Fruit fly (Drosophila melanogaster) whole organism, embryonic: ENCODE measurements around the gene CG13110.

ENCODE experiments used
- Antp ChIP-seq: fragments of 200-800 bp; sonication (Bioruptor generic); optimal IDR thresholded peaks from 3 replicates; lab custom pipeline; 2016; ENCODE audit warnings: missing biosample characterization, missing genetic modification characterization
- Asciz ChIP-seq: fragments of 200-800 bp; sonication (Bioruptor generic); optimal IDR thresholded peaks from 2 replicates; lab custom pipeline; 2017; ENCODE audit warnings: missing biosample characterization, mild to moderate bottlenecking, missing genetic modification characterization, missing genetic modification reagents
- Atf-2 ChIP-seq: fragments of 200-800 bp; sonication (Bioruptor generic); optimal IDR thresholded peaks from 2 replicates; lab custom pipeline; 2016; ENCODE audit warnings: missing biosample characterization, missing genetic modification characterization
- BtbVII ChIP-seq: fragments of 200-800 bp; sonication (Bioruptor generic); optimal IDR thresholded peaks from 3 replicates; lab custom pipeline; 2017; ENCODE audit warnings: missing biosample characterization, mild to moderate bottlenecking, missing genetic modification characterization
- CG10462 ChIP-seq: fragments of 200-800 bp; sonication (Bioruptor generic); optimal IDR thresholded peaks from 2 replicates; lab custom pipeline; 2016; ENCODE audit warnings: missing biosample characterization, missing genetic modification characterization
- CG11093 ChIP-seq: fragments of 200-800 bp; sonication (Bioruptor generic); IDR thresholded peaks from 3 replicates; pipeline ENCODE4 v1.3.6; 2022; ENCODE audit warnings: missing biosample characterization, missing genetic modification characterization
- CG11247 ChIP-seq: fragments of 200-800 bp; sonication (Bioruptor generic); IDR thresholded peaks from 2 replicates; pipeline ENCODE4 v1.3.6; 2022; ENCODE audit warnings: missing biosample characterization, missing genetic modification characterization
- CG12391 ChIP-seq: fragments of 200-800 bp; sonication (Bioruptor generic); optimal IDR thresholded peaks from 3 replicates; lab custom pipeline; 2018; ENCODE audit warnings: missing biosample characterization, mild to moderate bottlenecking, missing genetic modification characterization, moderate library complexity
- CG12942 ChIP-seq: fragments of 200-800 bp; sonication (Bioruptor generic); optimal IDR thresholded peaks from 3 replicates; lab custom pipeline; 2016; ENCODE audit warnings: missing biosample characterization, missing genetic modification characterization
- CG13424 ChIP-seq: fragments of 200-800 bp; sonication (Bioruptor generic); optimal IDR thresholded peaks from 2 replicates; lab custom pipeline; 2019; ENCODE audit warnings: missing biosample characterization, mild to moderate bottlenecking, missing genetic modification characterization, moderate library complexity
- CG13894 ChIP-seq: fragments of 200-800 bp; sonication (Bioruptor generic); optimal IDR thresholded peaks from 3 replicates; lab custom pipeline; 2018; ENCODE audit warnings: missing biosample characterization, mild to moderate bottlenecking, missing genetic modification characterization, moderate library complexity
- CG14710 ChIP-seq: fragments of 200-800 bp; sonication (Bioruptor generic); optimal IDR thresholded peaks from 3 replicates; lab custom pipeline; 2019; ENCODE audit warnings: missing biosample characterization, mild to moderate bottlenecking, missing genetic modification characterization, moderate library complexity
- CG1529 ChIP-seq: fragments of 200-800 bp; sonication (Bioruptor generic); optimal IDR thresholded peaks from 3 replicates; lab custom pipeline; 2018; ENCODE audit warnings: missing biosample characterization, missing genetic modification characterization
- CG17186 ChIP-seq: fragments of 200-800 bp; sonication (Bioruptor generic); optimal IDR thresholded peaks from 3 replicates; lab custom pipeline; 2017; ENCODE audit warnings: missing biosample characterization, missing genetic modification reagents, missing genetic modification characterization
- CG18476 ChIP-seq: fragments of 200-800 bp; sonication (Bioruptor generic); optimal IDR thresholded peaks from 2 replicates; lab custom pipeline; 2016; ENCODE audit warnings: missing biosample characterization, mild to moderate bottlenecking, missing genetic modification characterization
- CG2712 ChIP-seq: fragments of 200-800 bp; optimal IDR thresholded peaks from 3 replicates; lab custom pipeline; 2019; ENCODE audit warnings: missing biosample characterization, mild to moderate bottlenecking, missing genetic modification characterization, moderate library complexity
- CG2875 ChIP-seq: fragments of 200-800 bp; sonication (Bioruptor generic); optimal IDR thresholded peaks from 2 replicates; lab custom pipeline; 2017; ENCODE audit warnings: missing biosample characterization, mild to moderate bottlenecking, missing genetic modification characterization, missing genetic modification reagents
- CG30431 ChIP-seq: fragments of 200-800 bp; sonication (Bioruptor generic); optimal IDR thresholded peaks from 2 replicates; lab custom pipeline; 2017; ENCODE audit warnings: missing biosample characterization, missing genetic modification characterization
- CG31365 ChIP-seq: fragments of 200-800 bp; sonication (Bioruptor generic); optimal IDR thresholded peaks from 2 replicates; lab custom pipeline; 2018; ENCODE audit warnings: missing biosample characterization, mild to moderate bottlenecking, missing genetic modification characterization
- CG4404 ChIP-seq: fragments of 200-800 bp; sonication (Bioruptor generic); IDR thresholded peaks from 2 replicates; pipeline ENCODE4 v1.3.6; 2022; ENCODE audit warnings: missing biosample characterization, missing genetic modification characterization
- CG4424 ChIP-seq: fragments of 200-800 bp; sonication (Bioruptor generic); optimal IDR thresholded peaks from 3 replicates; lab custom pipeline; 2016; ENCODE audit warnings: missing biosample characterization, missing genetic modification characterization
- CG4730 ChIP-seq: fragments of 200-800 bp; sonication (Bioruptor generic); IDR thresholded peaks from 2 replicates; pipeline ENCODE4 v1.3.6; 2022; ENCODE audit warnings: missing biosample characterization, missing genetic modification characterization
- CG8290 ChIP-seq, 3 experiments: fragments of 200-800 bp; sonication (Bioruptor generic); optimal IDR thresholded peaks; 2 replicates each; lab custom pipeline; 2016 to 2019; ENCODE audit warnings: missing biosample characterization in 3 of 3, missing genetic modification characterization in 3 of 3, mild to moderate bottlenecking in 2 of 3, moderate library complexity in 1 of 3
- Dip3 ChIP-seq: fragments of 200-800 bp; sonication (Bioruptor generic); optimal IDR thresholded peaks from 3 replicates; lab custom pipeline; 2016; ENCODE audit warnings: missing biosample characterization, missing genetic modification characterization
- E2f2 ChIP-seq: fragments of 200-800 bp; sonication (Bioruptor generic); IDR thresholded peaks from 2 replicates; pipeline ENCODE4 v1.3.6; 2022; ENCODE audit warnings: missing biosample characterization, missing genetic modification characterization
- Elba2 ChIP-seq: fragments of 200-800 bp; sonication (Bioruptor generic); optimal IDR thresholded peaks from 3 replicates; lab custom pipeline; 2016; ENCODE audit warnings: missing biosample characterization, missing genetic modification characterization
- GATAe ChIP-seq: fragments of 200-800 bp; sonication (Bioruptor generic); conservative IDR thresholded peaks from 2 replicates; pipeline ENCODE4 v1.3.6; 2022; ENCODE audit warnings: missing biosample characterization, missing genetic modification characterization
- Hr3 ChIP-seq: fragments of 200-800 bp; sonication (Bioruptor generic); optimal IDR thresholded peaks from 3 replicates; lab custom pipeline; 2016; ENCODE audit warnings: missing biosample characterization, missing genetic modification characterization
- NC2α ChIP-seq: fragments of 200-800 bp; sonication (Bioruptor generic); optimal IDR thresholded peaks from 2 replicates; lab custom pipeline; 2016; ENCODE audit warnings: missing biosample characterization, missing genetic modification characterization
- Nf-YB ChIP-seq: fragments of 200-800 bp; sonication (Bioruptor generic); optimal IDR thresholded peaks from 3 replicates; lab custom pipeline; 2019; ENCODE audit warnings: missing biosample characterization, mild to moderate bottlenecking, missing genetic modification characterization, moderate library complexity
- Oaz ChIP-seq: fragments of 200-800 bp; sonication (Bioruptor generic); IDR thresholded peaks from 2 replicates; pipeline ENCODE4 v1.3.6; 2022; ENCODE audit warnings: missing biosample characterization, missing genetic modification characterization
- Sox102F ChIP-seq: fragments of 200-800 bp; sonication (Bioruptor generic); optimal IDR thresholded peaks from 2 replicates; lab custom pipeline; 2018; ENCODE audit warnings: missing biosample characterization, mild to moderate bottlenecking, missing genetic modification characterization, moderate library complexity
- Ssrp ChIP-seq: fragments of 200-800 bp; sonication (Bioruptor generic); optimal IDR thresholded peaks from 2 replicates; lab custom pipeline; 2018; ENCODE audit warnings: missing biosample characterization, mild to moderate bottlenecking, missing genetic modification characterization, moderate library complexity
- bcd ChIP-seq: fragments of 200-800 bp; sonication (Bioruptor generic); optimal IDR thresholded peaks from 2 replicates; lab custom pipeline; 2017; ENCODE audit warnings: missing biosample characterization, mild to moderate bottlenecking, missing genetic modification characterization
- br ChIP-seq: fragments of >200 bp; optimal IDR thresholded peaks from 2 replicates; lab custom pipeline; 2017
- cato ChIP-seq: fragments of 200-800 bp; sonication (Bioruptor generic); optimal IDR thresholded peaks from 2 replicates; lab custom pipeline; 2016; ENCODE audit warnings: missing biosample characterization, missing genetic modification characterization, borderline replicate concordance
- fu2 ChIP-seq: fragments of 200-800 bp; sonication (Bioruptor generic); optimal IDR thresholded peaks from 2 replicates; lab custom pipeline; 2016; ENCODE audit warnings: missing biosample characterization, missing genetic modification characterization
- hb ChIP-seq: fragments of 200-800 bp; sonication (Bioruptor generic); IDR thresholded peaks from 3 replicates; pipeline ENCODE4 v1.3.6; 2022; ENCODE audit warnings: missing biosample characterization, missing genetic modification characterization; ENCODE audit not compliant: partially characterized antibody
- hbn ChIP-seq: fragments of 200-800 bp; sonication (Bioruptor generic); IDR thresholded peaks from 2 replicates; pipeline ENCODE4 v1.3.6; 2022; ENCODE audit warnings: missing biosample characterization, missing genetic modification characterization; ENCODE audit not compliant: partially characterized antibody
- hth ChIP-seq: fragments of >200 bp; optimal IDR thresholded peaks from 2 replicates; lab custom pipeline; 2017; ENCODE audit warnings: inconsistent platforms
- kni ChIP-seq: fragments of 200-800 bp; sonication (Bioruptor generic); optimal IDR thresholded peaks from 3 replicates; lab custom pipeline; 2017; ENCODE audit warnings: mild to moderate bottlenecking, missing biosample characterization, missing genetic modification reagents, missing genetic modification characterization
- lmd ChIP-seq: fragments of 200-800 bp; sonication (Bioruptor generic); IDR thresholded peaks from 2 replicates; pipeline ENCODE4 v1.3.6; 2022; ENCODE audit warnings: missing biosample characterization, missing genetic modification characterization
- luna ChIP-seq: fragments of 200-800 bp; sonication (Bioruptor generic); optimal IDR thresholded peaks from 2 replicates; lab custom pipeline; 2016; ENCODE audit warnings: missing biosample characterization, missing genetic modification characterization
- mam ChIP-seq: fragments of 200-800 bp; sonication (Bioruptor generic); optimal IDR thresholded peaks from 3 replicates; lab custom pipeline; 2016; ENCODE audit warnings: missing biosample characterization, missing genetic modification characterization
- pum ChIP-seq: fragments of 200-800 bp; sonication (Bioruptor generic); optimal IDR thresholded peaks from 2 replicates; lab custom pipeline; 2016; ENCODE audit warnings: missing biosample characterization, missing genetic modification characterization
- ro ChIP-seq: fragments of 200-800 bp; sonication (Bioruptor generic); IDR thresholded peaks from 2 replicates; pipeline ENCODE4 v1.3.6; 2022; ENCODE audit warnings: missing biosample characterization, missing genetic modification characterization
- salm ChIP-seq: fragments of 200-800 bp; sonication (Bioruptor generic); optimal IDR thresholded peaks from 2 replicates; lab custom pipeline; 2018; ENCODE audit warnings: missing biosample characterization, mild to moderate bottlenecking, missing genetic modification characterization
- schlank ChIP-seq: fragments of 200-800 bp; sonication (Bioruptor generic); optimal IDR thresholded peaks from 2 replicates; lab custom pipeline; 2018; ENCODE audit warnings: missing biosample characterization, mild to moderate bottlenecking, missing genetic modification characterization
- sd ChIP-seq: fragments of 200-800 bp; sonication (Bioruptor generic); optimal IDR thresholded peaks from 3 replicates; lab custom pipeline; 2018; ENCODE audit warnings: missing biosample characterization, mild to moderate bottlenecking, missing genetic modification characterization, moderate library complexity
- sisA ChIP-seq: fragments of 200-800 bp; sonication (Bioruptor generic); IDR thresholded peaks from 2 replicates; pipeline ENCODE4 v1.3.6; 2022; ENCODE audit warnings: missing biosample characterization, missing genetic modification characterization

Gene CG13110

dm6 chr2L:9388924-9389765, 38.9 kb downstream of the CG13110 start (continued):
- TF ChIP-seq Nf-YB (no peak), CG2875 (GFP tag; lab: Kevin White, UChicago) (no peak), CG4424 (GFP tag; lab: Kevin White, UChicago) (no peak), lmd (GFP tag; lab: Robert Waterston, UW) (no peak), CG12942 (GFP tag; lab: Kevin White, UChicago) (no peak), CG17186 (GFP tag; lab: Kevin White, UChicago) (no peak), Antp (GFP tag; lab: Kevin White, UChicago) (no peak), Atf-2 (GFP tag; lab: Kevin White, UChicago) (no peak), CG10462 (GFP tag; lab: Kevin White, UChicago) (no peak), CG11093 (GFP tag; lab: Robert Waterston, UW) (no peak), CG2712 (tag; lab: Kevin White, UChicago) (no peak), GATAe (peak; percentile 62), sisA (no peak), hth (lab: Kevin White, UChicago) (no peak), pum (GFP tag; lab: Kevin White, UChicago) (no peak), CG4730 (GFP tag; lab: Robert Waterston, UW) (no peak), schlank (tag; lab: Kevin White, UChicago) (peak; percentile 19), CG13894 (tag; lab: Kevin White, UChicago) (peak; percentile 40), luna (GFP tag; lab: Kevin White, UChicago) (no peak), mam (no peak), CG4404 (GFP tag; lab: Robert Waterston, UW) (no peak), Dip3 (no peak), salm (peak; percentile 21), BtbVII (GFP tag; lab: Kevin White, UChicago) (no peak), sd (tag; lab: Kevin White, UChicago) (peak; percentile 7), CG12391 (tag; lab: Kevin White, UChicago) (no peak), hb (GFP tag; lab: Robert Waterston, UW) (no peak), CG18476 (GFP tag; lab: Kevin White, UChicago) (no peak), CG30431 (no peak), CG31365 (tag; lab: Kevin White, UChicago) (no peak), Oaz (no peak), hbn (GFP tag; lab: Robert Waterston, UW) (no peak), Sox102F (GFP tag; lab: Kevin White, UChicago) (no peak), NC2α (GFP tag; lab: Kevin White, UChicago) (no peak), fu2 (GFP tag; lab: Kevin White, UChicago) (no peak), CG8290 (GFP tag; optimal IDR thresholded peaks at IDR 0.05; lab: Kevin White, UChicago) (no peak), CG8290 (tag; optimal IDR thresholded peaks at IDR 0.05; lab: Kevin White, UChicago) (peak in 1 of 2 experiments; percentile 15), cato (no peak), ro (GFP tag; lab: Robert Waterston, UW) (no peak), kni (GFP tag; lab: Kevin White, UChicago) (no peak), CG11247 (no peak), br (lab: Kevin White, UChicago) (no peak), Hr3 (no peak), bcd (GFP tag; lab: Kevin White, UChicago) (no peak), CG13424 (tag; lab: Kevin White, UChicago) (no peak), Asciz (GFP tag; lab: Kevin White, UChicago) (no peak), Ssrp (no peak), CG1529 (GFP tag; lab: Kevin White, UChicago) (no peak), CG14710 (no peak), E2f2 (GFP tag; lab: Robert Waterston, UW) (peak; percentile 8; the same call in 1 of the 2 replicates), Elba2 (no peak)
